Fruit fly (Drosophila melanogaster): ENCODE data around the gene CG14907.

The CG14907 gene

dm6 chr3R:16652091-16652490 is at the start of gene CG14907:
CG14907 (minus strand) TSS chr3R:16652319.
- peak; percentile 20 for TF ChIP-seq noc (tag; optimal IDR thresholded peaks at IDR 0.05)

- no peak for TF ChIP-seq noc (tag; optimal IDR thresholded peaks at IDR 0.05)
Observed at dm6 chr3R:16700915-16701314, 48.8 kb upstream of the CG14907 start.

dm6 chr3R:16682901-16683300 is 30.8 kb upstream of the CG14907 start:
- no peak for TF ChIP-seq noc (tag; optimal IDR thresholded peaks at IDR 0.05)

dm6 chr3R:16677934-16678333 is 25.8 kb upstream of the CG14907 start:
- no peak for TF ChIP-seq noc (tag; optimal IDR thresholded peaks at IDR 0.05)

dm6 chr3R:16676518-16676917 is 24.4 kb upstream of the CG14907 start:
- no peak for TF ChIP-seq noc (tag; optimal IDR thresholded peaks at IDR 0.05)

DNA sequence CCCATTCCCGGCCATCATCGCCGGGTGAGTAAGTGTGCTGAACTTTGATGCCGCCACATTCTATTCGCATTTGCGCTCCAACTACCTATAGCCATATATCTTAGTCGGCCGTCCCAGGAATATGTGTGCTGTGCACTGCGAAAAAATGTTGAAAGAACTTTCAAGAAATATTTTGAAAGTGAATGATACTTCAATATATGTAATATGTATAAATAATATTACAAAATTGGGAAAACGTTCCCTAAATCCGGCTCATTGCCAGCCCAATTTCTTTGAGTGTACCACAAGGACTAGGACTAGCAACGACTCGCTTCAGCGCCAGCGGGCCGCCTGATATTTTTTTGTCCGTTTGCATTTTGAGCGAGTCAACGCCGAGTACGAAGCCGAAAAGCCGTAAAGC is 21.1 kb upstream of the CG14907 start:
- no peak for TF ChIP-seq noc (tag; optimal IDR thresholded peaks at IDR 0.05)

- TF ChIP-seq noc (tag; optimal IDR thresholded peaks at IDR 0.05), result no peak
Observed at dm6 chr3R:16672213-16672706, 20.1 kb upstream of the CG14907 start.

DNA sequence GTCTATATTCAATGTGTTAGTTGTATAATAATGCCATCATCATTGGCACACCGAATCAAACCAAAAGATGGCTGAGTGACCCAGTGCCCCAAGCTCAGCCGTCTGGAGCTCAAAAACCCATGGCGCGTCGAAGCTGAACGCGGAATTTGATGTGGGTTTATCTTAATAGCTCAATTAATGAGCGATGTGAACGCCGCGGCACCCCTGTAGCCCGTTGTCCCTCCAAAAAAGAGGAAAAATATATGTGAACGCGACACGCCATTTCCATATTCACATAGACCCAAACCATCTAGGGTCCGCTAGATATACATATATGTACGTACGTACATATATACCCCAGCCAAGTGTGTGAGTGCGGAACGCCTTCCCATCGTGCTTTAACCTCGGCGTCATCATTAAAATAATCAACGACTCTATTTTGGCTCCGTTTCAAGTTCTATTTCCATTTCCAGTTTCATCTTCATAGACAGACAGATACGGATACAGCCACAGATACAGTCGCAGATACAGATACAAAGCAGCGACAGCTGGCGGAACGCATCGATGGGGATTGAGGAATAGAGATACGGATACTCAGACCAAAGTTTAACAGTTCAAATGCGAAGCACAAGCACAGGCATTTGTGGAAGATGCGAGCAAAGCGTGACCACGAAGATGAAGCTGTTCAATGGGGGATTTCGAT is 12.2 kb upstream of the CG14907 start:
- TF ChIP-seq noc (tag; optimal IDR thresholded peaks at IDR 0.05), result no peak

dm6 chr3R:16661693-16662092 is 9.6 kb upstream of the CG14907 start:
- TF ChIP-seq noc (tag; optimal IDR thresholded peaks at IDR 0.05), result no peak

- TF ChIP-seq noc (tag; optimal IDR thresholded peaks at IDR 0.05), result no peak
Observed at dm6 chr3R:16655494-16656493, 3.7 kb upstream of the CG14907 start, which contains the start of gene modSP. modSP (minus strand) TSS chr3R:16655662.

DNA sequence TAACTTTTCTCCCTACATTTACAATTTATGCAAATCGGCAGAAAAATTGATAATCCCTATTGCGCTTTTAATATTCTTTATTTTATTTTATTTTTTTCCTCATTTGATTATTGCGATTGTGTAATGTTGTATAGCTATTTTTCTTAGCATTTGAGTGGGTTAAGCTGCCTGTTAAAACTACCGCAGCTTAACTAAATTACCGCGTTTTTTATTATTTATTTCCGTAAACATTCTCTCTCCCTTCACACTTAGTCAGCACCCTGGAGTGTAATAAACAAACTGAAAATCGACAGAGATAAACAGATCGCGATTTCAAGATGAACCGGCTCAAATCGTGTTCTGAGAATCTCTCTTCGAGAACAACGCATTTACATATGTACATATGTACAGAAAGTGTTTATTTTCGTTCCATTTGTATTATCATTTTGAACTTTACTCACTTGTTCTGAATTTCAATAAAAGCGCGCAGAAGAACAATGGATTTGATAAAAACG is 2.9 kb upstream of the CG14907 start:
- no peak for TF ChIP-seq noc (tag; optimal IDR thresholded peaks at IDR 0.05)

dm6 chr3R:16650950-16651349 is 1.2 kb downstream of the CG14907 start, which contains the start of gene Mettl4:
Mettl4 (minus strand) TSS chr3R:16651157.
- TF ChIP-seq noc (tag; optimal IDR thresholded peaks at IDR 0.05), result no peak

dm6 chr3R:16649282-16649681 is 2.8 kb downstream of the CG14907 start:
- no peak for TF ChIP-seq noc (tag; optimal IDR thresholded peaks at IDR 0.05)

DNA sequence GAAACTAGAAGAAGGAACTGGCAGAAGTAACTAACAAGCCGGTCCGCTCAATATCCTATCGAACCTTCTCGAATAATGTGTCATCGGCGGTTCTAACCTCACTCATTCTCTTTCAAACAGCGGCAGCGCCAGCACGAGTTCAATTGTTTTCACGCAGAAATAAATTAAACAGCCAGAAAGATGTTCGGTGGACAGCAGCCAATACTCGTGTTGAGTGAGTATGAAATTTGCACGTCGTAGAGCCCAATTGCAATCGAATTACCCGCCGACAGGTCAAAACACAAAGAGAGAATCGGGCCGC is 4.5 kb downstream of the CG14907 start:
- no peak for TF ChIP-seq noc (tag; optimal IDR thresholded peaks at IDR 0.05)

dm6 chr3R:16646952-16647715 is 5.0 kb downstream of the CG14907 start, which contains the start of the genes CG10324 and CCT3:
CG10324 (minus strand) TSS chr3R:16647004.
CCT3 (plus strand) TSS chr3R:16647605.
- TF ChIP-seq noc (tag; optimal IDR thresholded peaks at IDR 0.05), result no peak

dm6 chr3R:16643591-16643990 is 8.5 kb downstream of the CG14907 start, which contains the start of gene Arl6IP1:
Arl6IP1 (plus strand) TSS chr3R:16643605.
- TF ChIP-seq noc (tag; optimal IDR thresholded peaks at IDR 0.05), result no peak

Data from whole organism, larva.